Worm (Caenorhabditis elegans) whole organism, L3 larva: ENCODE measurements around the gene F46B6.2.
A peak's percentile ranks its signal among the peaks of the same experiment; 100 is the strongest.

Experiments
- aly-2 ChIP-seq: fragments of 150-350 bp; optimal IDR thresholded peaks from 2 replicates; lab custom pipeline; 2014; ENCODE audit warnings: missing biosample characterization, missing genetic modification characterization
- ama-1 ChIP-seq: fragments of 150-350 bp; optimal IDR thresholded peaks from 2 replicates; lab custom pipeline; 2018
- ceh-28 ChIP-seq: fragments of 150-350 bp; optimal IDR thresholded peaks from 2 replicates; lab custom pipeline; 2014; ENCODE audit warnings: missing biosample characterization, missing genetic modification reagents, missing genetic modification characterization
- ceh-9 ChIP-seq: sonication (generic microtip); optimal IDR thresholded peaks from 2 replicates; lab custom pipeline; 2018; ENCODE audit warnings: missing biosample characterization, missing genetic modification characterization
- daf-12 ChIP-seq: fragments of 150-350 bp; optimal IDR thresholded peaks from 2 replicates; lab custom pipeline; 2014; ENCODE audit warnings: missing biosample characterization, missing genetic modification reagents, missing genetic modification characterization
- egl-27 ChIP-seq: sonication (generic microtip); optimal IDR thresholded peaks from 4 replicates; lab custom pipeline; 2017; ENCODE audit warnings: missing biosample characterization, missing genetic modification reagents, missing genetic modification characterization
- egl-5 ChIP-seq: fragments of 150-350 bp; optimal IDR thresholded peaks from 2 replicates; lab custom pipeline; 2017; ENCODE audit warnings: missing biosample characterization, missing genetic modification reagents, missing genetic modification characterization, inconsistent platforms
- elt-1 ChIP-seq: fragments of 150-350 bp; optimal IDR thresholded peaks from 2 replicates; lab custom pipeline; 2014; ENCODE audit warnings: missing biosample characterization, missing genetic modification characterization
- elt-2 ChIP-seq: sonication (generic microtip); optimal IDR thresholded peaks from 2 replicates; lab custom pipeline; 2016; ENCODE audit warnings: missing genetic modification reagents, mild to moderate bottlenecking, missing genetic modification characterization, missing compliant biosample characterization
- elt-3 ChIP-seq, 3 experiments: fragments of 150-350 bp in 1 of 3; sonication (generic microtip) in 2 of 3; optimal IDR thresholded peaks; 2 replicates in 2 of 3; 4 replicates in 1 of 3; lab custom pipeline; 2014 to 2017; ENCODE audit warnings: missing biosample characterization in 3 of 3, missing genetic modification characterization in 3 of 3
- fkh-10 ChIP-seq: sonication (generic microtip); optimal IDR thresholded peaks from 2 replicates; lab custom pipeline; 2017; ENCODE audit warnings: missing biosample characterization, missing genetic modification reagents, missing genetic modification characterization
- fkh-2 ChIP-seq: fragments of 150-350 bp; optimal IDR thresholded peaks from 2 replicates; lab custom pipeline; 2014; ENCODE audit warnings: missing biosample characterization, missing genetic modification reagents, missing genetic modification characterization
- fos-1 ChIP-seq: fragments of 150-350 bp; optimal IDR thresholded peaks from 2 replicates; lab custom pipeline; 2014; ENCODE audit warnings: missing biosample characterization, missing genetic modification characterization
- hmg-11 ChIP-seq: sonication (generic microtip); optimal IDR thresholded peaks from 2 replicates; lab custom pipeline; 2016; ENCODE audit warnings: missing genetic modification characterization, missing compliant biosample characterization
- lin-15B ChIP-seq: fragments of 150-350 bp; optimal IDR thresholded peaks from 2 replicates; lab custom pipeline; 2014; ENCODE audit warnings: missing biosample characterization, missing genetic modification characterization
- lin-39 ChIP-seq: fragments of 150-350 bp; optimal IDR thresholded peaks from 2 replicates; lab custom pipeline; 2018; ENCODE audit warnings: missing biosample characterization, missing genetic modification reagents, missing genetic modification characterization
- lsy-12 ChIP-seq: sonication (generic microtip); optimal IDR thresholded peaks from 2 replicates; lab custom pipeline; 2016; ENCODE audit warnings: mild to moderate bottlenecking, missing genetic modification characterization, missing compliant biosample characterization
- mdl-1 ChIP-seq: fragments of 150-350 bp; optimal IDR thresholded peaks from 2 replicates; lab custom pipeline; 2014; ENCODE audit warnings: missing biosample characterization, missing genetic modification characterization
- nfya-1 ChIP-seq: sonication (generic microtip); optimal IDR thresholded peaks from 2 replicates; lab custom pipeline; 2017; ENCODE audit warnings: missing genetic modification characterization, mild to moderate bottlenecking, missing compliant biosample characterization, antibody characterized with exemption, moderate library complexity; ENCODE audit not compliant: insufficient read depth
- nhr-11 ChIP-seq: fragments of 150-350 bp; optimal IDR thresholded peaks from 2 replicates; lab custom pipeline; 2014; ENCODE audit warnings: missing biosample characterization, missing genetic modification characterization
- nhr-12 ChIP-seq: fragments of 150-350 bp; optimal IDR thresholded peaks from 2 replicates; lab custom pipeline; 2014; ENCODE audit warnings: missing biosample characterization, missing genetic modification characterization
- nhr-237 ChIP-seq: fragments of 150-350 bp; optimal IDR thresholded peaks from 2 replicates; lab custom pipeline; 2014; ENCODE audit warnings: missing biosample characterization, missing genetic modification characterization
- nhr-25 ChIP-seq: sonication (generic microtip); optimal IDR thresholded peaks from 2 replicates; lab custom pipeline; 2017; ENCODE audit warnings: missing biosample characterization, missing genetic modification characterization
- nhr-28 ChIP-seq: fragments of 150-350 bp; optimal IDR thresholded peaks from 2 replicates; lab custom pipeline; 2014; ENCODE audit warnings: missing biosample characterization, missing genetic modification characterization
- nhr-43 ChIP-seq: sonication (generic microtip); optimal IDR thresholded peaks from 2 replicates; lab custom pipeline; 2016; ENCODE audit warnings: mild to moderate bottlenecking, missing genetic modification characterization, missing compliant biosample characterization; ENCODE audit not compliant: poor library complexity, severe bottlenecking
- nhr-67 ChIP-seq: fragments of 150-350 bp; optimal IDR thresholded peaks from 2 replicates; lab custom pipeline; 2014; ENCODE audit warnings: missing biosample characterization, missing genetic modification characterization
- nhr-76 ChIP-seq: fragments of 150-350 bp; sonication (generic microtip); optimal IDR thresholded peaks from 5 replicates; lab custom pipeline; 2014; ENCODE audit warnings: missing biosample characterization, missing genetic modification characterization
- pha-4 ChIP-seq: fragments of 150-350 bp; optimal IDR thresholded peaks from 2 replicates; lab custom pipeline; 2014; ENCODE audit warnings: missing biosample characterization, missing genetic modification reagents, missing genetic modification characterization
- pqm-1 ChIP-seq: fragments of 150-350 bp; optimal IDR thresholded peaks from 2 replicates; lab custom pipeline; 2017; ENCODE audit warnings: missing biosample characterization, missing genetic modification characterization, inconsistent platforms
- sea-2 ChIP-seq: fragments of 150-350 bp; sonication (generic microtip); optimal IDR thresholded peaks from 4 replicates; lab custom pipeline; 2014; ENCODE audit warnings: missing biosample characterization, missing genetic modification reagents, missing genetic modification characterization
- snpc-4 ChIP-seq: fragments of 150-350 bp; optimal IDR thresholded peaks from 2 replicates; lab custom pipeline; 2014; ENCODE audit warnings: missing biosample characterization, missing genetic modification characterization
- tbx-2 ChIP-seq: sonication (generic microtip); optimal IDR thresholded peaks from 2 replicates; lab custom pipeline; 2016; ENCODE audit warnings: mild to moderate bottlenecking, missing genetic modification characterization, missing compliant biosample characterization
- unc-39 ChIP-seq: sonication (generic microtip); optimal IDR thresholded peaks from 4 replicates; lab custom pipeline; 2017; ENCODE audit warnings: missing biosample characterization, missing genetic modification characterization
- unc-62 ChIP-seq: fragments of 150-350 bp; sonication (generic microtip); optimal IDR thresholded peaks from 4 replicates; lab custom pipeline; 2014; ENCODE audit warnings: missing biosample characterization, missing genetic modification reagents, missing genetic modification characterization

Gene F46B6.2

ce11 chrV:9730743-9731706, 41.1 kb upstream of the F46B6.2 start (continued):
- TF ChIP-seq lin-15B (tag; lab: Kevin White, UChicago) (peak; percentile 91), nhr-12 (tag; lab: Kevin White, UChicago) (no peak), nhr-25 (tag; lab: Kevin White, UChicago) (peak; percentile 93), elt-3 (tag; optimal IDR thresholded peaks at IDR 0.05; lab: Kevin White, UChicago) (peak in 2 of 3 experiments; percentile 14 to 21), lsy-12 (tag; lab: Kevin White, UChicago) (peak; percentile 92), nhr-28 (no peak), hmg-11 (tag; lab: Kevin White, UChicago) (peak; percentile 100), fkh-10 (GFP tag; lab: Kevin White, UChicago) (peak; percentile 84), nhr-11 (peak; percentile 89), fkh-2 (tag; lab: Kevin White, UChicago) (peak; percentile 76), sea-2 (GFP tag; lab: Kevin White, UChicago) (peak; percentile 10), ama-1 (lab: Kevin White, UChicago) (peak; percentile 99), aly-2 (tag; lab: Kevin White, UChicago) (no peak), egl-27 (tag; lab: Kevin White, UChicago) (peak; percentile 73), nhr-237 (no peak), egl-5 (tag; lab: Kevin White, UChicago) (peak; percentile 90), nhr-67 (tag; lab: Kevin White, UChicago) (no peak), pqm-1 (tag; lab: Kevin White, UChicago) (peak; percentile 90), nhr-43 (peak; percentile 73), daf-12 (no peak), nhr-76 (no peak)

ce11 chrV:9731852-9732251, 40.2 kb upstream of the F46B6.2 start:
- TF ChIP-seq nhr-25 (tag; lab: Kevin White, UChicago) (peak; percentile 5), snpc-4 (tag; lab: Kevin White, UChicago) (peak; percentile 3), nhr-237 (no peak), ama-1 (lab: Kevin White, UChicago) (peak; percentile 78), lin-15B (tag; lab: Kevin White, UChicago) (no peak), nfya-1 (tag; lab: Kevin White, UChicago) (peak; percentile 33), nhr-76 (no peak), lin-39 (tag; lab: Kevin White, UChicago) (peak; percentile 64), unc-62 (GFP tag; lab: Kevin White, UChicago) (peak; percentile 8)

ce11 chrV:9733920-9734454, 38.1 kb upstream of the F46B6.2 start, which contains the start of gene cal-7:
cal-7 (plus strand) TSS chrV:9734103.
- no peak for TF ChIP-seq egl-5 (tag; lab: Kevin White, UChicago)
- no peak for TF ChIP-seq unc-39
- peak; percentile 1 for TF ChIP-seq pha-4
- TF ChIP-seq lsy-12 (tag; lab: Kevin White, UChicago): peak; percentile 12
- peak; percentile 46 for TF ChIP-seq ama-1 (lab: Kevin White, UChicago)
- peak; percentile 30 for TF ChIP-seq ceh-28 (tag; lab: Kevin White, UChicago)
- TF ChIP-seq fkh-10 (GFP tag; lab: Kevin White, UChicago): peak; percentile 1
- TF ChIP-seq tbx-2 (tag; lab: Kevin White, UChicago): peak; percentile 27

ce11 chrV:9737287-9737686, 34.8 kb upstream of the F46B6.2 start, which contains the start of gene aqp-4:
aqp-4 (plus strand) TSS chrV:9737556.
- TF ChIP-seq elt-1 (tag; lab: Kevin White, UChicago) (no peak), mdl-1 (tag; lab: Kevin White, UChicago) (no peak), ceh-9 (tag; lab: Kevin White, UChicago) (no peak), elt-3 (tag; optimal IDR thresholded peaks at IDR 0.05; lab: Kevin White, UChicago) (no peak), snpc-4 (tag; lab: Kevin White, UChicago) (no peak), fos-1 (tag; lab: Kevin White, UChicago) (no peak), elt-2 (tag; lab: Kevin White, UChicago) (peak; percentile 66)
- TF ChIP-seq, all 47 proteins: peak for 1
